Worm (Caenorhabditis elegans) whole organism, L2 larva: ENCODE results near the gene vdac-1.

Experiments used
- ZK546.5 ChIP-seq: sonication (generic microtip); optimal IDR thresholded peaks from 2 replicates; lab custom pipeline; 2017; ENCODE audit warnings: missing biosample characterization, missing genetic modification characterization
- lin-13 ChIP-seq: fragments of 150-350 bp; optimal IDR thresholded peaks from 2 replicates; lab custom pipeline; 2014; ENCODE audit warnings: missing biosample characterization, missing genetic modification reagents, missing genetic modification characterization
- lsy-2 ChIP-seq, 2 experiments: fragments of 150-350 bp in 1 of 2; sonication (generic microtip) in 1 of 2; optimal IDR thresholded peaks; 2 replicates each; lab custom pipeline; 2014 to 2017; ENCODE audit warnings: missing biosample characterization in 2 of 2, missing genetic modification characterization in 2 of 2
- ztf-11 ChIP-seq: sonication (generic microtip); optimal IDR thresholded peaks from 2 replicates; lab custom pipeline; 2017; ENCODE audit warnings: missing biosample characterization, missing genetic modification characterization

ce11 chrIV:7530226-7531070 lies 22.8 kb upstream of the vdac-1 start:
- TF ChIP-seq ZK546.5 (no peak), lin-13 (GFP tag; lab: Kevin White, UChicago) (no peak), ztf-11 (tag; lab: Kevin White, UChicago) (no peak), lsy-2 (tag; optimal IDR thresholded peaks at IDR 0.05; lab: Kevin White, UChicago) (no peak)
